Fruit fly (Drosophila melanogaster) whole organism, pupa: Measurements from ENCODE around the gene CG42481.

Source experiments
- CG12605 ChIP-seq: fragments of 200-800 bp; sonication (Bioruptor generic); IDR thresholded peaks from 2 replicates; pipeline ENCODE4 v1.3.6; 2022; ENCODE audit warnings: missing biosample characterization, missing genetic modification characterization
- CG13204 ChIP-seq: fragments of 200-800 bp; sonication (Bioruptor generic); optimal IDR thresholded peaks from 2 replicates; lab custom pipeline; 2018; ENCODE audit warnings: missing biosample characterization, mild to moderate bottlenecking, missing genetic modification characterization, moderate library complexity
- CG14655 ChIP-seq: fragments of 200-800 bp; sonication (Bioruptor generic); optimal IDR thresholded peaks from 3 replicates; lab custom pipeline; 2017; ENCODE audit warnings: mild to moderate bottlenecking, missing biosample characterization, missing genetic modification reagents, missing genetic modification characterization
- CG15710 ChIP-seq: fragments of 200-800 bp; sonication (Bioruptor generic); optimal IDR thresholded peaks from 2 replicates; lab custom pipeline; 2018; ENCODE audit warnings: missing biosample characterization, mild to moderate bottlenecking, missing genetic modification characterization, moderate library complexity
- CG32121 ChIP-seq: fragments of 200-800 bp; sonication (Bioruptor generic); IDR thresholded peaks from 2 replicates; pipeline ENCODE4 v1.3.6; 2022; ENCODE audit warnings: missing biosample characterization, missing genetic modification characterization
- CG9948 ChIP-seq: fragments of 200-800 bp; sonication (Bioruptor generic); optimal IDR thresholded peaks from 2 replicates; lab custom pipeline; 2018; ENCODE audit warnings: missing biosample characterization, mild to moderate bottlenecking, missing genetic modification characterization, moderate library complexity
- EcR ChIP-seq: fragments of 200-800 bp; sonication (Bioruptor generic); optimal IDR thresholded peaks from 3 replicates; lab custom pipeline; 2019; ENCODE audit warnings: missing biosample characterization, missing genetic modification characterization, mild to moderate bottlenecking, moderate library complexity, missing genetic modification reagents
- Ets98B ChIP-seq: fragments of 200-800 bp; sonication (Bioruptor generic); IDR thresholded peaks from 2 replicates; pipeline ENCODE4 v1.3.6; 2022; ENCODE audit warnings: missing biosample characterization, missing genetic modification characterization
- Pif1B ChIP-seq: fragments of 200-800 bp; sonication (Bioruptor generic); optimal IDR thresholded peaks from 3 replicates; lab custom pipeline; 2016; ENCODE audit warnings: missing biosample characterization, missing genetic modification characterization
- Snoo ChIP-seq: fragments of 200-800 bp; sonication (Bioruptor generic); optimal IDR thresholded peaks from 3 replicates; lab custom pipeline; 2017; ENCODE audit warnings: missing biosample characterization, mild to moderate bottlenecking, missing genetic modification characterization, inconsistent platforms
- fd96Ca ChIP-seq: fragments of 200-800 bp; sonication (Bioruptor generic); IDR thresholded peaks from 3 replicates; pipeline ENCODE4 v1.3.6; 2022; ENCODE audit warnings: missing biosample characterization, missing genetic modification characterization
- gl ChIP-seq: fragments of 200-800 bp; sonication (Bioruptor generic); optimal IDR thresholded peaks from 2 replicates; lab custom pipeline; 2018; ENCODE audit warnings: missing biosample characterization, mild to moderate bottlenecking, missing genetic modification characterization
- rn ChIP-seq: fragments of 200-800 bp; sonication (Bioruptor generic); IDR thresholded peaks from 2 replicates; pipeline ENCODE4 v1.3.6; 2022; ENCODE audit warnings: missing biosample characterization, missing genetic modification characterization

DNA sequence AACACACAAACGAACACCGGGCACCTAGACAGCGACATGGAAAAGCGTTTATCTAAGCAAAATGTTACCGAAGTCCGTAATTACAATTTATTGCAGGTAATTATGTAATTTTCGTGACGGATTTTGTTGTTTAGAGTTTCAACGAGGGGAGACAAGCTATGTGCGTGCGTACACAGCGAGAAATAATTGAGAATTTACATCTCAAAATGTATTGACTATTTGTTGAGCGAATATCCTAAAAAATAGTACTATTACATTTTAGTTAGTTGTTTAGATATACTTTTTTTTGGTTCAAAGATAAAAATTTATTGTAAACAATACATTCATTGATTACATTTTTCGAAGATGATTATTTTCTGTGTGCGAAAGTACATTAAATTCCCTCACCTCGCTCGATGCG is 36.6 kb downstream of the CG42481 start:
- TF ChIP-seq CG9948 (tag; lab: Kevin White, UChicago) = peak; percentile 10
- TF ChIP-seq fd96Ca = no peak
- no peak for TF ChIP-seq rn (GFP tag; lab: Robert Waterston, UW)
- no peak for TF ChIP-seq gl (tag; lab: Kevin White, UChicago)
- peak; percentile 51 for TF ChIP-seq CG14655 (GFP tag; lab: Kevin White, UChicago)
- TF ChIP-seq CG12605 = no peak
- no peak for TF ChIP-seq Pif1B
- peak; percentile 21; the same call in 1 of the 2 replicates for TF ChIP-seq Ets98B (GFP tag; lab: Robert Waterston, UW)
- no peak for TF ChIP-seq EcR (GFP tag; lab: Kevin White, UChicago)
- no peak for TF ChIP-seq CG13204 (GFP tag; lab: Kevin White, UChicago)
- no peak for TF ChIP-seq CG15710 (tag; lab: Kevin White, UChicago)
- peak; percentile 32; the same call in 1 of the 2 replicates for TF ChIP-seq CG32121 (GFP tag; lab: Robert Waterston, UW)
- no peak for TF ChIP-seq Snoo (tag; lab: Kevin White, UChicago)
